Fruit fly (Drosophila melanogaster) whole organism, embryonic: Measurements from ENCODE around the gene CG32462.

Experiments used
- Bteb2 ChIP-seq: fragments of 200-800 bp; sonication (Bioruptor generic); optimal IDR thresholded peaks from 2 replicates; lab custom pipeline; 2016; ENCODE audit warnings: missing biosample characterization, missing genetic modification characterization
- CG12071 ChIP-seq: fragments of 200-800 bp; sonication (Bioruptor generic); optimal IDR thresholded peaks from 3 replicates; lab custom pipeline; 2018; ENCODE audit warnings: missing biosample characterization, mild to moderate bottlenecking, missing genetic modification characterization
- CG12104 ChIP-seq: fragments of 200-800 bp; sonication (Bioruptor generic); optimal IDR thresholded peaks from 3 replicates; lab custom pipeline; 2016; ENCODE audit warnings: missing biosample characterization, missing genetic modification characterization
- CG12299 ChIP-seq: fragments of 200-800 bp; sonication (Bioruptor generic); optimal IDR thresholded peaks from 2 replicates; lab custom pipeline; 2018; ENCODE audit warnings: missing biosample characterization, mild to moderate bottlenecking, missing genetic modification characterization
- CG12942 ChIP-seq: fragments of 200-800 bp; sonication (Bioruptor generic); optimal IDR thresholded peaks from 3 replicates; lab custom pipeline; 2016; ENCODE audit warnings: missing biosample characterization, missing genetic modification characterization
- CG13287 ChIP-seq: fragments of 200-800 bp; sonication (Bioruptor generic); IDR thresholded peaks from 2 replicates; pipeline ENCODE4 v1.3.6; 2022; ENCODE audit warnings: missing biosample characterization, missing genetic modification characterization; ENCODE audit not compliant: partially characterized antibody
- CG13624 ChIP-seq: fragments of 200-800 bp; sonication (Bioruptor generic); optimal IDR thresholded peaks from 2 replicates; lab custom pipeline; 2016; ENCODE audit warnings: missing biosample characterization, missing genetic modification characterization
- CG14710 ChIP-seq: fragments of 200-800 bp; sonication (Bioruptor generic); optimal IDR thresholded peaks from 3 replicates; lab custom pipeline; 2019; ENCODE audit warnings: missing biosample characterization, mild to moderate bottlenecking, missing genetic modification characterization, moderate library complexity
- CG15073 ChIP-seq: fragments of 200-800 bp; sonication (Bioruptor generic); optimal IDR thresholded peaks from 2 replicates; lab custom pipeline; 2016; ENCODE audit warnings: missing biosample characterization, missing genetic modification characterization
- CG16779 ChIP-seq: fragments of 200-800 bp; sonication (Bioruptor generic); IDR thresholded peaks from 2 replicates; pipeline ENCODE4 v1.3.6; 2022; ENCODE audit warnings: missing biosample characterization, missing genetic modification characterization
- CG17359 ChIP-seq: fragments of 200-800 bp; sonication (Bioruptor generic); optimal IDR thresholded peaks from 3 replicates; lab custom pipeline; 2018; ENCODE audit warnings: missing biosample characterization, mild to moderate bottlenecking, missing genetic modification characterization, moderate library complexity
- CG17568 ChIP-seq: fragments of 200-800 bp; sonication (Bioruptor generic); optimal IDR thresholded peaks from 2 replicates; lab custom pipeline; 2018; ENCODE audit warnings: missing biosample characterization, mild to moderate bottlenecking, missing genetic modification characterization, moderate library complexity
- CG2202 ChIP-seq: fragments of 200-800 bp; sonication (Bioruptor generic); optimal IDR thresholded peaks from 2 replicates; lab custom pipeline; 2018; ENCODE audit warnings: missing biosample characterization, mild to moderate bottlenecking, missing genetic modification characterization
- CG4617 ChIP-seq: fragments of 200-800 bp; sonication (Bioruptor generic); optimal IDR thresholded peaks from 3 replicates; lab custom pipeline; 2016; ENCODE audit warnings: missing biosample characterization, missing genetic modification characterization, borderline replicate concordance
- CG4854 ChIP-seq: fragments of 200-800 bp; sonication (Bioruptor generic); optimal IDR thresholded peaks from 2 replicates; lab custom pipeline; 2016; ENCODE audit warnings: missing biosample characterization, missing genetic modification characterization, inconsistent platforms
- CG5245 ChIP-seq: fragments of 200-800 bp; sonication (Bioruptor generic); optimal IDR thresholded peaks from 3 replicates; lab custom pipeline; 2016; ENCODE audit warnings: missing biosample characterization, missing genetic modification characterization
- CG6175 ChIP-seq: fragments of 200-800 bp; sonication (Bioruptor generic); IDR thresholded peaks from 3 replicates; pipeline ENCODE4 v1.3.6; 2022; ENCODE audit warnings: missing biosample characterization, missing genetic modification characterization
- CG6854 ChIP-seq: fragments of 200-800 bp; sonication (Bioruptor generic); optimal IDR thresholded peaks from 3 replicates; lab custom pipeline; 2017; ENCODE audit warnings: missing biosample characterization, mild to moderate bottlenecking, missing genetic modification characterization
- CG7271 ChIP-seq: fragments of 200-800 bp; sonication (Bioruptor generic); optimal IDR thresholded peaks from 2 replicates; lab custom pipeline; 2018; ENCODE audit warnings: missing biosample characterization, mild to moderate bottlenecking, missing genetic modification characterization, moderate library complexity
- CG8388 ChIP-seq: fragments of 200-800 bp; sonication (Bioruptor generic); optimal IDR thresholded peaks from 2 replicates; lab custom pipeline; 2019; ENCODE audit warnings: missing biosample characterization, mild to moderate bottlenecking, missing genetic modification characterization, moderate library complexity
- CG8924 ChIP-seq: fragments of 200-800 bp; optimal IDR thresholded peaks from 3 replicates; lab custom pipeline; 2019; ENCODE audit warnings: missing biosample characterization, mild to moderate bottlenecking, missing genetic modification characterization, moderate library complexity
- CoRest ChIP-seq: fragments of 200-800 bp; sonication (Bioruptor generic); optimal IDR thresholded peaks from 3 replicates; lab custom pipeline; 2018; ENCODE audit warnings: missing biosample characterization, mild to moderate bottlenecking, missing genetic modification characterization, moderate library complexity
- Dref ChIP-seq: fragments of 200-800 bp; sonication (Bioruptor generic); IDR thresholded peaks from 2 replicates; pipeline ENCODE4 v1.3.6; 2022; ENCODE audit warnings: missing biosample characterization, missing genetic modification characterization
- Gsc ChIP-seq: fragments of 200-800 bp; sonication (Bioruptor generic); IDR thresholded peaks from 2 replicates; pipeline ENCODE4 v1.3.6; 2022; ENCODE audit warnings: missing biosample characterization, missing genetic modification characterization
- HmgZ ChIP-seq: fragments of 200-800 bp; sonication (Bioruptor generic); optimal IDR thresholded peaks from 2 replicates; lab custom pipeline; 2018; ENCODE audit warnings: missing biosample characterization, mild to moderate bottlenecking, missing genetic modification characterization
- Hr78 ChIP-seq, 2 experiments: fragments of 200-800 bp in 1 of 2; fragments of >200 bp in 1 of 2; sonication (Bioruptor generic) in 1 of 2; optimal IDR thresholded peaks; 2 replicates each; lab custom pipeline; 2017 to 2019; ENCODE audit warnings: missing biosample characterization in 2 of 2, missing genetic modification characterization in 2 of 2, mild to moderate bottlenecking in 1 of 2, moderate library complexity in 1 of 2
- Myb ChIP-seq: fragments of 200-800 bp; sonication (Bioruptor generic); optimal IDR thresholded peaks from 2 replicates; lab custom pipeline; 2016; ENCODE audit warnings: missing biosample characterization, missing genetic modification characterization
- NC2α ChIP-seq: fragments of 200-800 bp; sonication (Bioruptor generic); optimal IDR thresholded peaks from 2 replicates; lab custom pipeline; 2016; ENCODE audit warnings: missing biosample characterization, missing genetic modification characterization
- Pdp1 ChIP-seq, 2 experiments: fragments of 200-800 bp; sonication (Bioruptor generic); optimal IDR thresholded peaks; 3 replicates each; lab custom pipeline; 2016; ENCODE audit warnings: missing biosample characterization in 2 of 2, missing genetic modification characterization in 2 of 2, mild to moderate bottlenecking in 1 of 2, moderate library complexity in 1 of 2
- Ssrp ChIP-seq: fragments of 200-800 bp; sonication (Bioruptor generic); optimal IDR thresholded peaks from 2 replicates; lab custom pipeline; 2018; ENCODE audit warnings: missing biosample characterization, mild to moderate bottlenecking, missing genetic modification characterization, moderate library complexity
- Xbp1 ChIP-seq: fragments of 200-800 bp; sonication (Bioruptor generic); optimal IDR thresholded peaks from 3 replicates; lab custom pipeline; 2016; ENCODE audit warnings: missing biosample characterization, mild to moderate bottlenecking, missing genetic modification characterization
- abd-A ChIP-seq: fragments of 200-800 bp; sonication (Bioruptor generic); optimal IDR thresholded peaks from 3 replicates; lab custom pipeline; 2019; ENCODE audit warnings: missing biosample characterization, mild to moderate bottlenecking, missing genetic modification characterization, moderate library complexity
- al ChIP-seq: fragments of 200-800 bp; sonication (Bioruptor generic); IDR thresholded peaks from 2 replicates; pipeline ENCODE4 v1.3.6; 2022; ENCODE audit warnings: missing biosample characterization, missing genetic modification characterization
- bowl ChIP-seq: fragments of 200-800 bp; sonication (Bioruptor generic); IDR thresholded peaks from 2 replicates; pipeline ENCODE4 v1.3.6; 2022; ENCODE audit warnings: missing biosample characterization, missing genetic modification characterization
- chn ChIP-seq: fragments of 200-800 bp; sonication (Bioruptor generic); optimal IDR thresholded peaks from 2 replicates; lab custom pipeline; 2016; ENCODE audit warnings: missing biosample characterization, missing genetic modification characterization
- ems ChIP-seq: fragments of 200-800 bp; sonication (Bioruptor generic); optimal IDR thresholded peaks from 3 replicates; lab custom pipeline; 2016; ENCODE audit warnings: missing biosample characterization, missing genetic modification characterization
- ftz-f1 ChIP-seq: fragments of 200-800 bp; sonication (Bioruptor generic); optimal IDR thresholded peaks from 2 replicates; lab custom pipeline; 2016; ENCODE audit warnings: missing biosample characterization, missing genetic modification characterization
- gcm2 ChIP-seq: fragments of 200-800 bp; sonication (Bioruptor generic); optimal IDR thresholded peaks from 2 replicates; lab custom pipeline; 2016; ENCODE audit warnings: missing biosample characterization, missing genetic modification characterization
- gfzf ChIP-seq: fragments of 200-800 bp; sonication (Bioruptor generic); optimal IDR thresholded peaks from 2 replicates; lab custom pipeline; 2016; ENCODE audit warnings: missing biosample characterization, mild to moderate bottlenecking, missing genetic modification characterization, moderate library complexity
- gro ChIP-seq: fragments of 200-800 bp; sonication (Bioruptor generic); optimal IDR thresholded peaks from 2 replicates; lab custom pipeline; 2016; ENCODE audit warnings: missing biosample characterization, missing genetic modification characterization
- nerfin-1 ChIP-seq: fragments of 200-800 bp; sonication (Bioruptor generic); optimal IDR thresholded peaks from 3 replicates; lab custom pipeline; 2019; ENCODE audit warnings: missing biosample characterization, mild to moderate bottlenecking, missing genetic modification characterization, moderate library complexity
- pum ChIP-seq: fragments of 200-800 bp; sonication (Bioruptor generic); optimal IDR thresholded peaks from 2 replicates; lab custom pipeline; 2016; ENCODE audit warnings: missing biosample characterization, missing genetic modification characterization
- pzg ChIP-seq: fragments of 200-800 bp; sonication (Bioruptor generic); optimal IDR thresholded peaks from 3 replicates; lab custom pipeline; 2018; ENCODE audit warnings: missing biosample characterization, mild to moderate bottlenecking, missing genetic modification characterization, moderate library complexity
- repo ChIP-seq: fragments of 200-800 bp; sonication (Bioruptor generic); optimal IDR thresholded peaks from 2 replicates; lab custom pipeline; 2016; ENCODE audit warnings: missing biosample characterization, missing genetic modification characterization
- schlank ChIP-seq: fragments of 200-800 bp; sonication (Bioruptor generic); optimal IDR thresholded peaks from 2 replicates; lab custom pipeline; 2018; ENCODE audit warnings: missing biosample characterization, mild to moderate bottlenecking, missing genetic modification characterization
- sna ChIP-seq: fragments of 200-800 bp; sonication (Bioruptor generic); IDR thresholded peaks from 2 replicates; pipeline ENCODE4 v1.3.6; 2022; ENCODE audit warnings: missing biosample characterization, missing genetic modification characterization; ENCODE audit not compliant: partially characterized antibody
- tap ChIP-seq: fragments of 200-800 bp; optimal IDR thresholded peaks from 3 replicates; lab custom pipeline; 2019; ENCODE audit warnings: missing biosample characterization, mild to moderate bottlenecking, missing genetic modification characterization, moderate library complexity
- ttk ChIP-seq: fragments of 200-800 bp; sonication (Bioruptor generic); IDR thresholded peaks from 2 replicates; pipeline ENCODE4 v2.1.2; 2022; ENCODE audit warnings: missing biosample characterization, missing genetic modification characterization
- zf30C ChIP-seq: fragments of 200-800 bp; sonication (Bioruptor generic); optimal IDR thresholded peaks from 3 replicates; lab custom pipeline; 2018; ENCODE audit warnings: missing biosample characterization, mild to moderate bottlenecking, missing genetic modification characterization

CG32462 gene

dm6 chr3L:22878723-22879343 lies 25.5 kb upstream of the CG32462 start, which contains the start of the genes Chro and Ssl1 (continued):
- peak; percentile 100 for TF ChIP-seq NC2α (GFP tag; lab: Kevin White, UChicago)
- TF ChIP-seq CG15073 (GFP tag; lab: Kevin White, UChicago): peak; percentile 95
- peak; percentile 100 for TF ChIP-seq Xbp1 (GFP tag; lab: Kevin White, UChicago)
- TF ChIP-seq gro (GFP tag; lab: Kevin White, UChicago): peak; percentile 100
- peak; percentile 99 for TF ChIP-seq schlank
- peak; percentile 100 for TF ChIP-seq pum (GFP tag; lab: Kevin White, UChicago)
- TF ChIP-seq bowl (GFP tag; lab: Robert Waterston, UW): peak; percentile 99
- peak; percentile 100 for TF ChIP-seq CG8924 (tag; lab: Kevin White, UChicago)
- peak in 1 of 2 experiments; percentile 96 for TF ChIP-seq Hr78 (GFP tag; optimal IDR thresholded peaks at IDR 0.05; lab: Kevin White, UChicago)
- peak; percentile 100 for TF ChIP-seq CoRest (tag; lab: Kevin White, UChicago)
- peak; percentile 100 for TF ChIP-seq Pdp1 (GFP tag; optimal IDR thresholded peaks at IDR 0.05; lab: Kevin White, UChicago)
- peak; percentile 100 for TF ChIP-seq CG8388 (GFP tag; lab: Kevin White, UChicago)
- peak; percentile 100 for TF ChIP-seq CG4854 (GFP tag; lab: Kevin White, UChicago)
- TF ChIP-seq gfzf (GFP tag; lab: Kevin White, UChicago): peak; percentile 50
- TF ChIP-seq sna (GFP tag; lab: Robert Waterston, UW): peak; percentile 39; the same call in 1 of the 2 replicates
- TF ChIP-seq CG7271: peak; percentile 99
- peak; percentile 99 for TF ChIP-seq CG6175 (GFP tag; lab: Robert Waterston, UW)
- TF ChIP-seq CG17568 (GFP tag; lab: Kevin White, UChicago): peak; percentile 99
- peak; percentile 47 for TF ChIP-seq CG13287 (GFP tag; lab: Robert Waterston, UW)
- TF ChIP-seq nerfin-1 (tag; lab: Kevin White, UChicago): peak; percentile 99
- TF ChIP-seq HmgZ (tag; lab: Kevin White, UChicago): peak; percentile 100
- peak; percentile 55 for TF ChIP-seq Dref
- TF ChIP-seq CG4617: peak; percentile 100
- TF ChIP-seq CG12299 (tag; lab: Kevin White, UChicago): peak; percentile 99
- peak; percentile 100 for TF ChIP-seq CG2202 (tag; lab: Kevin White, UChicago)
- peak; percentile 100 for TF ChIP-seq Bteb2 (GFP tag; lab: Kevin White, UChicago)
- peak; percentile 100 for TF ChIP-seq gcm2 (GFP tag; lab: Kevin White, UChicago)
- peak; percentile 100 for TF ChIP-seq CG17359
- TF ChIP-seq CG12104: peak; percentile 100
- TF ChIP-seq Gsc (GFP tag; lab: Robert Waterston, UW): peak; percentile 100
- TF ChIP-seq CG16779: peak; percentile 99
- TF ChIP-seq chn (GFP tag; lab: Kevin White, UChicago): peak; percentile 100
- TF ChIP-seq CG13624 (GFP tag; lab: Kevin White, UChicago): peak; percentile 100
- peak; percentile 100 for TF ChIP-seq CG5245
- TF ChIP-seq ftz-f1 (GFP tag; lab: Kevin White, UChicago): peak; percentile 97
- TF ChIP-seq Ssrp (tag; lab: Kevin White, UChicago): peak; percentile 100
- TF ChIP-seq CG6854: peak; percentile 100
- peak; percentile 100 for TF ChIP-seq tap
- TF ChIP-seq ems: peak; percentile 100
- peak; percentile 98 for TF ChIP-seq Myb
- peak; percentile 100 for TF ChIP-seq ttk (GFP tag; lab: Robert Waterston, UW)
- TF ChIP-seq CG14710 (tag; lab: Kevin White, UChicago): peak; percentile 100
- peak; percentile 100 for TF ChIP-seq CG12942
- peak; percentile 100 for TF ChIP-seq al (GFP tag; lab: Robert Waterston, UW)
- peak; percentile 100 for TF ChIP-seq repo
- TF ChIP-seq CG12071 (GFP tag; lab: Kevin White, UChicago): peak; percentile 100
- peak; percentile 79 for TF ChIP-seq pzg
- peak; percentile 95 for TF ChIP-seq abd-A (tag; lab: Kevin White, UChicago)
- peak; percentile 58 for TF ChIP-seq zf30C (GFP tag; lab: Kevin White, UChicago)
